Worm (Caenorhabditis elegans): ENCODE measurements around the gene C02H6.1.

ce11 chrV:7391933-7392332 is 2.3 kb upstream of the C02H6.1 start, which contains the start of gene fbxa-105:
- TF ChIP-seq cog-1 (tag; optimal IDR thresholded peaks at IDR 0.05) (no peak), ztf-29 (GFP tag; IDR thresholded peaks at IDR 0.05) (no peak), ztf-23 (GFP tag; IDR thresholded peaks at IDR 0.05) (no peak), tab-1 (GFP tag; IDR thresholded peaks at IDR 0.05) (no peak), T22C8.4 (GFP tag; IDR thresholded peaks at IDR 0.05) (no peak), flt-1 (GFP tag; IDR thresholded peaks at IDR 0.05) (no peak), klf-2 (GFP tag; conservative IDR thresholded peaks at IDR 0.05) (no peak)

Measured in whole organism, midembryonic.